Worm (Caenorhabditis elegans) whole organism, L4 larva: ENCODE results near the gene prp-39.

Experiments
- T26A8.4 ChIP-seq: fragments of 200-800 bp; sonication (Bioruptor generic); IDR thresholded peaks from 2 replicates; pipeline ENCODE4 v1.3.6; 2022; ENCODE audit warnings: missing genetic modification characterization, missing compliant biosample characterization
- Y105C5A.15 ChIP-seq: fragments of 200-800 bp; sonication (Bioruptor generic); IDR thresholded peaks from 2 replicates; pipeline ENCODE4 v1.3.6; 2022; ENCODE audit warnings: missing genetic modification characterization, missing compliant biosample characterization
- Y48G9A.11 ChIP-seq: fragments of 200-800 bp; sonication (Bioruptor generic); IDR thresholded peaks from 2 replicates; pipeline ENCODE4 v1.3.6; 2022; ENCODE audit warnings: missing genetic modification reagents, missing genetic modification characterization, missing compliant biosample characterization
- ZK546.5 ChIP-seq, 2 experiments: sonication (generic microtip); optimal IDR thresholded peaks; 2 replicates each; lab custom pipeline; 2017; ENCODE audit warnings: missing biosample characterization in 2 of 2, missing genetic modification characterization in 2 of 2
- aha-1 ChIP-seq: fragments of 150-350 bp; peaks from one replicate; lab custom pipeline; 2014; ENCODE audit warnings: missing biosample characterization, missing genetic modification characterization
- ceh-28 ChIP-seq: fragments of 150-350 bp; optimal IDR thresholded peaks from 2 replicates; lab custom pipeline; 2014; ENCODE audit warnings: missing biosample characterization, missing genetic modification reagents, missing genetic modification characterization
- ceh-44 ChIP-seq: fragments of 200-800 bp; sonication (Bioruptor generic); IDR thresholded peaks from 2 replicates; pipeline ENCODE4 v1.3.6; 2022; ENCODE audit warnings: missing genetic modification reagents, missing genetic modification characterization, missing compliant biosample characterization
- ceh-62 ChIP-seq: sonication (generic microtip); optimal IDR thresholded peaks from 2 replicates; lab custom pipeline; 2017; ENCODE audit warnings: missing biosample characterization, missing genetic modification characterization
- cey-2 ChIP-seq: sonication (generic microtip); optimal IDR thresholded peaks from 3 replicates; lab custom pipeline; 2017; ENCODE audit warnings: missing genetic modification characterization, mild to moderate bottlenecking, missing compliant biosample characterization, antibody characterized with exemption, borderline replicate concordance; ENCODE audit not compliant: insufficient read depth
- daf-16 ChIP-seq, 3 experiments: sonication (generic microtip); optimal IDR thresholded peaks; 2 replicates each; lab custom pipeline; 2016 to 2017; ENCODE audit warnings: missing genetic modification characterization in 3 of 3, missing genetic modification reagents in 3 of 3, mild to moderate bottlenecking in 2 of 3, missing compliant biosample characterization in 2 of 3, missing biosample characterization in 1 of 3, moderate library complexity in 1 of 3
- dmd-6 ChIP-seq: fragments of 200-800 bp; sonication (Bioruptor generic); IDR thresholded peaks from 2 replicates; pipeline ENCODE4 v1.3.6; 2022; ENCODE audit warnings: missing genetic modification reagents, missing genetic modification characterization, missing compliant biosample characterization
- dpl-1 ChIP-seq: fragments of 150-350 bp; optimal IDR thresholded peaks from 2 replicates; lab custom pipeline; 2014; ENCODE audit warnings: missing biosample characterization, missing genetic modification reagents, missing genetic modification characterization
- duxl-1 ChIP-seq: sonication (generic microtip); optimal IDR thresholded peaks from 2 replicates; lab custom pipeline; 2016; ENCODE audit warnings: mild to moderate bottlenecking, missing genetic modification characterization, moderate library complexity, missing compliant biosample characterization; ENCODE audit not compliant: poor library complexity
- dve-1 ChIP-seq: sonication (generic microtip); optimal IDR thresholded peaks from 2 replicates; lab custom pipeline; 2017; ENCODE audit warnings: antibody characterized with exemption, mild to moderate bottlenecking, missing genetic modification characterization, missing compliant biosample characterization; ENCODE audit not compliant: insufficient read depth
- egl-43 ChIP-seq: fragments of 200-800 bp; sonication (Bioruptor generic); IDR thresholded peaks from 2 replicates; pipeline ENCODE4 v1.3.6; 2022; ENCODE audit warnings: missing genetic modification reagents, missing genetic modification characterization, missing compliant biosample characterization
- fkh-10 ChIP-seq: fragments of 150-350 bp; optimal IDR thresholded peaks from 2 replicates; lab custom pipeline; 2014; ENCODE audit warnings: missing biosample characterization, missing genetic modification reagents, missing genetic modification characterization
- fos-1 ChIP-seq: fragments of 150-350 bp; optimal IDR thresholded peaks from 2 replicates; lab custom pipeline; 2014; ENCODE audit warnings: missing biosample characterization, missing genetic modification characterization
- hlh-11 ChIP-seq: fragments of 200-800 bp; sonication (Bioruptor generic); optimal IDR thresholded peaks from 2 replicates; lab custom pipeline; 2018; ENCODE audit warnings: mild to moderate bottlenecking, missing genetic modification characterization, missing compliant biosample characterization
- hlh-30 ChIP-seq: sonication (generic microtip); optimal IDR thresholded peaks from 2 replicates; lab custom pipeline; 2017; ENCODE audit warnings: antibody characterized with exemption, mild to moderate bottlenecking, missing genetic modification characterization, missing compliant biosample characterization; ENCODE audit not compliant: insufficient read depth
- jun-1 ChIP-seq: fragments of 150-350 bp; optimal IDR thresholded peaks from 2 replicates; lab custom pipeline; 2014; ENCODE audit warnings: missing biosample characterization, missing genetic modification reagents, missing genetic modification characterization
- lin-1 ChIP-seq: fragments of 200-800 bp; sonication (Bioruptor generic); IDR thresholded peaks from 2 replicates; pipeline ENCODE4 v1.3.6; 2022; ENCODE audit warnings: missing genetic modification reagents, missing genetic modification characterization, missing compliant biosample characterization
- lin-38 ChIP-seq: fragments of 200-800 bp; sonication (Bioruptor generic); IDR thresholded peaks from 2 replicates; pipeline ENCODE4 v1.3.6; 2022; ENCODE audit warnings: missing genetic modification reagents, missing genetic modification characterization, missing compliant biosample characterization
- lsy-2 ChIP-seq, 2 experiments: fragments of 150-350 bp in 1 of 2; sonication (generic microtip) in 1 of 2; optimal IDR thresholded peaks; 2 replicates each; lab custom pipeline; 2014 to 2017; ENCODE audit warnings: missing biosample characterization in 2 of 2, missing genetic modification characterization in 2 of 2
- mdl-1 ChIP-seq, 2 experiments: fragments of 150-350 bp in 1 of 2; sonication (generic microtip) in 1 of 2; optimal IDR thresholded peaks; 2 replicates each; lab custom pipeline; 2014 to 2017; ENCODE audit warnings: missing biosample characterization in 2 of 2, missing genetic modification characterization in 2 of 2
- mep-1 ChIP-seq: fragments of 150-350 bp; sonication (generic microtip); optimal IDR thresholded peaks from 3 replicates; lab custom pipeline; 2014; ENCODE audit warnings: missing biosample characterization, missing genetic modification characterization
- mes-2 ChIP-seq: sonication (generic microtip); optimal IDR thresholded peaks from 2 replicates; lab custom pipeline; 2016; ENCODE audit warnings: missing genotype, mild to moderate bottlenecking, missing genetic modification characterization, missing compliant biosample characterization; ENCODE audit not compliant: poor library complexity, severe bottlenecking
- mxl-3 ChIP-seq: fragments of 200-800 bp; sonication (Bioruptor generic); optimal IDR thresholded peaks from 2 replicates; lab custom pipeline; 2018; ENCODE audit warnings: mild to moderate bottlenecking, missing genetic modification characterization, missing compliant biosample characterization
- nhr-25 ChIP-seq: sonication (generic microtip); optimal IDR thresholded peaks from 2 replicates; lab custom pipeline; 2017; ENCODE audit warnings: missing genetic modification characterization, mild to moderate bottlenecking, missing compliant biosample characterization, antibody characterized with exemption, moderate library complexity, borderline replicate concordance; ENCODE audit not compliant: insufficient read depth
- nhr-28 ChIP-seq: fragments of 150-350 bp; optimal IDR thresholded peaks from 2 replicates; lab custom pipeline; 2014; ENCODE audit warnings: missing biosample characterization, missing genetic modification characterization
- nhr-77 ChIP-seq: fragments of 150-350 bp; optimal IDR thresholded peaks from 2 replicates; lab custom pipeline; 2014; ENCODE audit warnings: missing biosample characterization, missing genetic modification characterization
- php-3 ChIP-seq: fragments of 200-800 bp; sonication (Bioruptor generic); IDR thresholded peaks from 2 replicates; pipeline ENCODE4 v1.3.6; 2022; ENCODE audit warnings: missing genetic modification reagents, missing genetic modification characterization, missing compliant biosample characterization
- pqm-1 ChIP-seq: sonication (generic microtip); optimal IDR thresholded peaks from 2 replicates; lab custom pipeline; 2017; ENCODE audit warnings: missing biosample characterization, missing genetic modification characterization
- spr-3 ChIP-seq: fragments of 200-800 bp; sonication (Bioruptor generic); optimal IDR thresholded peaks from 2 replicates; lab custom pipeline; 2018; ENCODE audit warnings: mild to moderate bottlenecking, missing genetic modification characterization, missing compliant biosample characterization
- tra-1 ChIP-seq: fragments of 200-800 bp; sonication (Bioruptor generic); IDR thresholded peaks from 2 replicates; pipeline ENCODE4 v1.3.6; 2022; ENCODE audit warnings: missing genetic modification reagents, missing genetic modification characterization, missing compliant biosample characterization
- unc-39 ChIP-seq: sonication (generic microtip); optimal IDR thresholded peaks from 2 replicates; lab custom pipeline; 2017; ENCODE audit warnings: missing biosample characterization, missing genetic modification characterization
- unc-62 ChIP-seq, 3 experiments: fragments of 150-350 bp in 1 of 3; sonication (generic microtip); optimal IDR thresholded peaks in 2 of 3; peaks in 1 of 3; 1 replicate in 1 of 3; 2 replicates in 2 of 3; lab custom pipeline; 2014 to 2017; ENCODE audit warnings: missing biosample characterization in 3 of 3, missing genetic modification characterization in 3 of 3, missing genetic modification reagents in 3 of 3, missing genotype in 1 of 3
- vab-7 ChIP-seq: fragments of 200-800 bp; sonication (Bioruptor generic); IDR thresholded peaks from 2 replicates; pipeline ENCODE4 v1.3.6; 2022; ENCODE audit warnings: missing genetic modification reagents, missing genetic modification characterization, missing compliant biosample characterization
- zfp-2 ChIP-seq: sonication (generic microtip); optimal IDR thresholded peaks from 2 replicates; lab custom pipeline; 2016; ENCODE audit warnings: mild to moderate bottlenecking, missing genetic modification characterization, missing compliant biosample characterization
- zip-11 ChIP-seq: fragments of 200-800 bp; sonication (Bioruptor generic); IDR thresholded peaks from 2 replicates; pipeline ENCODE4 v1.3.6; 2022; ENCODE audit warnings: missing genetic modification characterization, missing compliant biosample characterization
- zip-2 ChIP-seq: fragments of 150-350 bp; optimal IDR thresholded peaks from 2 replicates; lab custom pipeline; 2014; ENCODE audit warnings: missing biosample characterization, missing genetic modification characterization
- ztf-7 ChIP-seq: fragments of 150-350 bp; optimal IDR thresholded peaks from 2 replicates; lab custom pipeline; 2014; ENCODE audit warnings: missing biosample characterization, missing genetic modification characterization

The prp-39 gene

ce11 chrV:5693595-5693994 is 11.2 kb upstream of the prp-39 start:
- TF ChIP-seq unc-62 (GFP tag; optimal IDR thresholded peaks at IDR 0.05 in 1 of 2; lab: Kevin White, UChicago) (peak in 1 of 2 experiments; percentile 72), unc-62 (tag; optimal IDR thresholded peaks at IDR 0.05; lab: Kevin White, UChicago) (no peak), egl-43 (GFP tag; lab: Robert Waterston, UW) (no peak), mdl-1 (tag; optimal IDR thresholded peaks at IDR 0.05; lab: Kevin White, UChicago) (peak in 1 of 2 experiments; percentile 4), ceh-28 (tag; lab: Kevin White, UChicago) (no peak), Y48G9A.11 (GFP tag; lab: Robert Waterston, UW) (no peak), T26A8.4 (GFP tag; lab: Robert Waterston, UW) (no peak), vab-7 (GFP tag; lab: Robert Waterston, UW) (no peak), dpl-1 (no peak), fkh-10 (GFP tag; lab: Kevin White, UChicago) (no peak), jun-1 (tag; lab: Kevin White, UChicago) (no peak), hlh-11 (tag; lab: Kevin White, UChicago) (peak; percentile 36), fos-1 (no peak), unc-39 (no peak), tra-1 (no peak), spr-3 (no peak), ceh-44 (GFP tag; lab: Robert Waterston, UW) (no peak), cey-2 (tag; lab: Kevin White, UChicago) (no peak), mep-1 (tag; lab: Kevin White, UChicago) (no peak), duxl-1 (tag; lab: Kevin White, UChicago) (no peak), zfp-2 (no peak), ceh-62 (tag; lab: Kevin White, UChicago) (no peak), zip-11 (no peak), lin-1 (GFP tag; lab: Robert Waterston, UW) (no peak), zip-2 (tag; lab: Kevin White, UChicago) (no peak)

DNA sequence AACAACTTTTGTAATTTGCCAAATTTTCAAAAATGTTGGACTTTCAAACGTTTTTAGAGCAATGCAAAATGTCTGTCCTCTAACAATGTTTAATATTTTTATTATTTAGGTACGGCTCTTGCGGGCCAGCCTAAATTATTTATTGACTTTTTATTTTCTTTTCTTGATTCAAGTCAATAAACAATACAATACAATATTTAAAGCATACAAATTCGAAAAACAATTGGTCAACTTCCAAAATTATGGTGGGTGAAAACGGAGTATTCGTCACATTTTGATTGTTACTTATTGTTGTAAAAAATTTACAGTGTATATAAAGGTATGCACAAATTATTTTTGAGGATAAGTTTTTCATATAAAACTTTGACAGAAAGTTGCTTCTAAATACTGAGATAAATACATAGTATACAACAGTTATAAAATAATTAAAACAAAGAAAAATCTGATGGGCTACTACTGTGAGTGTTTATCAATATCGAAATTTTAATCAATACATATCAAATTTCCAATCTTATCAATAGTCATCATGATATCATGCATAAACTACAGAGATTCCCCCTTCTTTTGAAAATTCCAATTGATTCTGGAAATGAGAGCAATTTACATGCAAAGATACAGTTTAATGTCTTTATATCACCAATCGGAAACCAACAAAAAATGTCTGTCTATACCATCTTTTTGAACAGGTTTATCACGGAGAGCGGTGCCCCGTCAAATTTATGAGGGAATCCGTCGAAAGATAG is 9.4 kb upstream of the prp-39 start, which contains the start of gene F25B4.8:
Gene F25B4.8, minus strand, starts transcription at position 51 of the 743 bp plus-strand sequence.
- TF ChIP-seq nhr-77 (tag; lab: Kevin White, UChicago) (no peak), dve-1 (tag; lab: Kevin White, UChicago) (peak; percentile 8), Y105C5A.15 (no peak), pqm-1 (tag; lab: Kevin White, UChicago) (peak; percentile 12), daf-16 (GFP tag; optimal IDR thresholded peaks at IDR 0.05; lab: Kevin White, UChicago) (no peak), daf-16 (tag; optimal IDR thresholded peaks at IDR 0.05; lab: Kevin White, UChicago) (peak; percentile 34)

DNA sequence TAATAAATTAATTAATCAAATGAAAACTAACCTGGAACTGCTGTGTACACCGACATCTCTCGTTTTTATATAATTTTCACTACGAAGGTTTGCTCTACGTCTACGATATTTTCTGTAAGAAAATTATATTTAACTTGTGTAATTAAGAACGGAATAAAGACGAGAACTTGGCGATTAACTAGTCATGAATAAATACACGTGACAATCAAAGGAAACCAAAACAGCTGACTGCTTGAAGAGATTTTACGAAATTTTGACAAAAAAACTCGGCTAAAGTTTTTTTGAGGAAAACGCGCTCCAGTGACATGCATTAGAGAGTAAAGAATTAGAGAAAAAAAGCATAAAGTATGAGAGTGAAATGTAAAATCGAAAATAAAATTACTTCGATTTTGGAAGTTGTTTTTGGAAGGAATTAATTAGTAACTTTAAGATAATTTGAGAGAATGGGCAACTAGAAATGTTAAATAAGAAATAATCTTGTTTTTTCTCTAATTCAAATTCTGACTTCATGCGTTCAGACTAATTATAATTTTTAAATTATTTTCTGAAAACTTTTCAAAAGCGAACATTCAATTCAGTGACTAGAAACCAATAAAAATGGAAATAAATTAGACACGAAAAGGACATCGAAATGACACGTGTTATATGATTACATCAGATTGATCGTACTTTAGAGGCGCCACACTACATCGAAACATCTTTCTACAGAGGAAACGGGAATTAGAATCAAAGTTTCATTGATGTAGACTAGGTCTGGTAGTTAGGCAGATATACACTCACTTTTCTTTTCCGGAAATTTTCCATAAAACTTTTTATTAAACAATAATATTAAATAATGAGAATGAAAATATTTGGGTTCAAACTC is 4.9 kb upstream of the prp-39 start, which contains the start of gene F25B4.7:
Gene F25B4.7, minus strand, starts transcription at position 112 of the 865 bp plus-strand sequence.
- TF ChIP-seq nhr-25 (tag; lab: Kevin White, UChicago) (no peak), hlh-11 (tag; lab: Kevin White, UChicago) (peak; percentile 11), ztf-7 (tag; lab: Kevin White, UChicago) (peak; percentile 54), hlh-30 (tag; lab: Kevin White, UChicago) (peak; percentile 50), php-3 (no peak), ZK546.5 (tag; optimal IDR thresholded peaks at IDR 0.05; lab: Kevin White, UChicago) (no peak), dmd-6 (0 out of 2 replicates have a peak, but pooled peaks have one; percentile 27), daf-16 (GFP tag; optimal IDR thresholded peaks at IDR 0.05; lab: Kevin White, UChicago) (no peak), daf-16 (tag; optimal IDR thresholded peaks at IDR 0.05; lab: Kevin White, UChicago) (peak; percentile 21), mes-2 (peak; percentile 31), nhr-28 (tag; lab: Kevin White, UChicago) (peak; percentile 55), lsy-2 (tag; optimal IDR thresholded peaks at IDR 0.05; lab: Kevin White, UChicago) (peak in 1 of 2 experiments; percentile 13), mxl-3 (GFP tag; lab: Kevin White, UChicago) (peak; percentile 44), unc-62 (GFP tag; optimal IDR thresholded peaks at IDR 0.05 in 1 of 2; lab: Kevin White, UChicago) (peak in 1 of 2 experiments; percentile 43), unc-62 (tag; optimal IDR thresholded peaks at IDR 0.05; lab: Kevin White, UChicago) (no peak), vab-7 (GFP tag; lab: Robert Waterston, UW) (no peak), lin-38 (GFP tag; lab: Robert Waterston, UW) (peak; percentile 45), mdl-1 (tag; optimal IDR thresholded peaks at IDR 0.05; lab: Kevin White, UChicago) (peak in 1 of 2 experiments; percentile 64), aha-1 (tag; lab: Kevin White, UChicago) (peak; percentile 71)
